Fruit fly (Drosophila melanogaster) whole organism, prepupa: Measurements from ENCODE around the gene Acbp3.
A peak's percentile ranks its signal among the peaks of the same experiment; 100 is the strongest.

Experiments used
- CG11294 ChIP-seq: fragments of 200-800 bp; sonication (Bioruptor generic); IDR thresholded peaks from 2 replicates; pipeline ENCODE4 v1.3.6; 2022; ENCODE audit warnings: missing biosample characterization, missing genetic modification characterization
- CG15336 ChIP-seq: fragments of 200-800 bp; sonication (Bioruptor generic); IDR thresholded peaks from 2 replicates; pipeline ENCODE4 v1.3.6; 2022; ENCODE audit warnings: missing biosample characterization, missing genetic modification characterization
- CG16779 ChIP-seq: fragments of 200-800 bp; sonication (Bioruptor generic); optimal IDR thresholded peaks from 3 replicates; lab custom pipeline; 2017; ENCODE audit warnings: missing biosample characterization, mild to moderate bottlenecking, missing genetic modification characterization
- CG31627 ChIP-seq: fragments of 200-800 bp; sonication (Bioruptor generic); optimal IDR thresholded peaks from 3 replicates; lab custom pipeline; 2016; ENCODE audit warnings: missing biosample characterization, missing genetic modification characterization
- CG32006 ChIP-seq: fragments of 200-800 bp; sonication (Bioruptor generic); optimal IDR thresholded peaks from 3 replicates; lab custom pipeline; 2017; ENCODE audit warnings: missing biosample characterization, mild to moderate bottlenecking, missing genetic modification characterization
- CG3919 ChIP-seq: fragments of 200-800 bp; sonication (Bioruptor generic); optimal IDR thresholded peaks from 3 replicates; lab custom pipeline; 2016; ENCODE audit warnings: missing biosample characterization, missing genetic modification characterization
- CG4318 ChIP-seq: fragments of 200-800 bp; sonication (Bioruptor generic); optimal IDR thresholded peaks from 3 replicates; lab custom pipeline; 2017; ENCODE audit warnings: missing biosample characterization, mild to moderate bottlenecking, missing genetic modification characterization
- CG6276 ChIP-seq: fragments of 200-800 bp; sonication (Bioruptor generic); optimal IDR thresholded peaks from 2 replicates; lab custom pipeline; 2017; ENCODE audit warnings: missing biosample characterization, mild to moderate bottlenecking, missing genetic modification characterization
- CG6792 ChIP-seq: fragments of 200-800 bp; sonication (Bioruptor generic); optimal IDR thresholded peaks from 3 replicates; lab custom pipeline; 2016; ENCODE audit warnings: missing biosample characterization, missing genetic modification characterization
- CG6808 ChIP-seq: fragments of 200-800 bp; sonication (Bioruptor generic); optimal IDR thresholded peaks from 3 replicates; lab custom pipeline; 2017; ENCODE audit warnings: missing biosample characterization, missing genetic modification characterization, mild to moderate bottlenecking, moderate library complexity, missing genetic modification reagents
- CG6854 ChIP-seq: fragments of 200-800 bp; sonication (Bioruptor generic); optimal IDR thresholded peaks from 2 replicates; lab custom pipeline; 2017; ENCODE audit warnings: missing biosample characterization, mild to moderate bottlenecking, missing genetic modification characterization
- CG8119 ChIP-seq: fragments of 200-800 bp; sonication (Bioruptor generic); IDR thresholded peaks from 3 replicates; pipeline ENCODE4 v1.3.6; 2022; ENCODE audit warnings: missing biosample characterization, missing genetic modification characterization
- CG8632 ChIP-seq: fragments of 200-800 bp; sonication (Bioruptor generic); optimal IDR thresholded peaks from 3 replicates; lab custom pipeline; 2016; ENCODE audit warnings: missing biosample characterization, missing genetic modification characterization
- CG9139 ChIP-seq: fragments of 200-800 bp; sonication (Bioruptor generic); optimal IDR thresholded peaks from 3 replicates; lab custom pipeline; 2017; ENCODE audit warnings: missing biosample characterization, mild to moderate bottlenecking, missing genetic modification characterization
- Eip75B ChIP-seq: fragments of 200-800 bp; sonication (Bioruptor generic); optimal IDR thresholded peaks from 3 replicates; lab custom pipeline; 2016; ENCODE audit warnings: missing biosample characterization, missing genetic modification characterization
- Eip78C ChIP-seq: fragments of 200-800 bp; sonication (Bioruptor generic); peaks from one replicate; lab custom pipeline; 2016; ENCODE audit warnings: missing biosample characterization, missing genetic modification characterization
- Eip93F ChIP-seq: fragments of 200-800 bp; sonication (Bioruptor generic); optimal IDR thresholded peaks from 2 replicates; lab custom pipeline; 2016; ENCODE audit warnings: missing biosample characterization, mild to moderate bottlenecking, missing genetic modification characterization
- Ets21C ChIP-seq: fragments of 200-800 bp; sonication (Bioruptor generic); optimal IDR thresholded peaks from 3 replicates; lab custom pipeline; 2016; ENCODE audit warnings: missing biosample characterization, missing genetic modification characterization
- Ets96B ChIP-seq: fragments of 200-800 bp; optimal IDR thresholded peaks from 2 replicates; lab custom pipeline; 2019; ENCODE audit warnings: missing biosample characterization, mild to moderate bottlenecking, missing genetic modification characterization, moderate library complexity
- Gug ChIP-seq: fragments of 200-800 bp; sonication (Bioruptor generic); IDR thresholded peaks from 2 replicates; pipeline ENCODE4 v1.3.6; 2022; ENCODE audit warnings: missing biosample characterization, missing genetic modification characterization
- Hr38 ChIP-seq: sonication (Bioruptor generic); optimal IDR thresholded peaks from 2 replicates; lab custom pipeline; 2016; ENCODE audit warnings: missing biosample characterization, missing genetic modification characterization
- Hr39 ChIP-seq: fragments of 200-800 bp; sonication (Bioruptor generic); optimal IDR thresholded peaks from 2 replicates; lab custom pipeline; 2016; ENCODE audit warnings: missing biosample characterization, missing genetic modification characterization
- Hr4 ChIP-seq: fragments of 200-800 bp; sonication (Bioruptor generic); optimal IDR thresholded peaks from 3 replicates; lab custom pipeline; 2016; ENCODE audit warnings: missing biosample characterization, missing genetic modification characterization
- Met ChIP-seq: fragments of 200-800 bp; sonication (Bioruptor generic); optimal IDR thresholded peaks from 3 replicates; lab custom pipeline; 2016; ENCODE audit warnings: missing biosample characterization, missing genetic modification characterization
- Sox102F ChIP-seq: fragments of 200-800 bp; sonication (Bioruptor generic); optimal IDR thresholded peaks from 2 replicates; lab custom pipeline; 2016; ENCODE audit warnings: missing biosample characterization, mild to moderate bottlenecking, missing genetic modification characterization
- Sox15 ChIP-seq: fragments of 200-800 bp; sonication (Bioruptor generic); optimal IDR thresholded peaks from 3 replicates; lab custom pipeline; 2016; ENCODE audit warnings: missing biosample characterization, missing genetic modification characterization
- achi ChIP-seq: fragments of 200-800 bp; sonication (Bioruptor generic); optimal IDR thresholded peaks from 3 replicates; lab custom pipeline; 2016; ENCODE audit warnings: missing biosample characterization, missing genetic modification characterization
- dsx ChIP-seq: fragments of 200-800 bp; optimal IDR thresholded peaks from 3 replicates; lab custom pipeline; 2019; ENCODE audit warnings: missing biosample characterization, mild to moderate bottlenecking, missing genetic modification characterization, moderate library complexity; ENCODE audit not compliant: poor library complexity, severe bottlenecking
- esn ChIP-seq: fragments of 200-800 bp; sonication (Bioruptor generic); optimal IDR thresholded peaks from 2 replicates; lab custom pipeline; 2016; ENCODE audit warnings: missing biosample characterization, mild to moderate bottlenecking, missing genetic modification characterization, moderate library complexity
- fd59A ChIP-seq: fragments of 200-800 bp; sonication (Bioruptor generic); optimal IDR thresholded peaks from 2 replicates; lab custom pipeline; 2017; ENCODE audit warnings: missing biosample characterization, mild to moderate bottlenecking, missing genetic modification characterization, missing genetic modification reagents
- fd85E ChIP-seq: fragments of 200-800 bp; sonication (Bioruptor generic); optimal IDR thresholded peaks from 3 replicates; lab custom pipeline; 2016; ENCODE audit warnings: missing biosample characterization, missing genetic modification characterization
- fkh ChIP-seq: fragments of 200-800 bp; sonication (Bioruptor generic); optimal IDR thresholded peaks from 3 replicates; lab custom pipeline; 2017; ENCODE audit warnings: missing biosample characterization, mild to moderate bottlenecking, missing genetic modification characterization, moderate library complexity
- pdm3 ChIP-seq: fragments of 200-800 bp; sonication (Bioruptor generic); optimal IDR thresholded peaks from 3 replicates; lab custom pipeline; 2016; ENCODE audit warnings: missing biosample characterization, missing genetic modification characterization
- svp ChIP-seq: fragments of 200-800 bp; sonication (Bioruptor generic); peaks from one replicate; lab custom pipeline; 2016; ENCODE audit warnings: missing biosample characterization, missing genetic modification characterization
- topi ChIP-seq: fragments of 200-800 bp; sonication (Bioruptor generic); optimal IDR thresholded peaks from 3 replicates; lab custom pipeline; 2016; ENCODE audit warnings: missing biosample characterization, missing genetic modification characterization
- vri ChIP-seq: fragments of 200-800 bp; sonication (Bioruptor generic); optimal IDR thresholded peaks from 3 replicates; lab custom pipeline; 2016; ENCODE audit warnings: missing biosample characterization, mild to moderate bottlenecking, missing genetic modification characterization

The Acbp3 gene

dm6 chr3L:7155522-7155978 is 24.9 kb downstream of the Acbp3 start (continued):
- TF ChIP-seq Eip78C (GFP tag; lab: Kevin White, UChicago) (peak; percentile 94), fkh (GFP tag; lab: Kevin White, UChicago) (no peak), dsx (GFP tag; lab: Kevin White, UChicago) (peak; percentile 29), CG9139 (GFP tag; lab: Kevin White, UChicago) (no peak), Ets96B (tag; lab: Kevin White, UChicago) (peak; percentile 46), CG6854 (GFP tag; lab: Kevin White, UChicago) (no peak), Sox102F (peak; percentile 75), CG4318 (peak; percentile 77), vri (GFP tag; lab: Kevin White, UChicago) (peak; percentile 23), CG31627 (peak; percentile 65), pdm3 (GFP tag; lab: Kevin White, UChicago) (peak; percentile 74), Ets21C (GFP tag; lab: Kevin White, UChicago) (peak; percentile 49), CG16779 (tag; lab: Kevin White, UChicago) (peak; percentile 45), Hr38 (GFP tag; lab: Kevin White, UChicago) (no peak), achi (GFP tag; lab: Kevin White, UChicago) (peak; percentile 68), CG6276 (GFP tag; lab: Kevin White, UChicago) (peak; percentile 74), CG32006 (peak; percentile 89), svp (GFP tag; lab: Kevin White, UChicago) (peak; percentile 83), CG8119 (GFP tag; lab: Robert Waterston, UW) (peak; percentile 58; the same call in 2 of the 3 replicates), Hr39 (peak; percentile 63), fd59A (GFP tag; lab: Kevin White, UChicago) (peak; percentile 63), CG11294 (no peak), CG6808 (GFP tag; lab: Kevin White, UChicago) (peak; percentile 79), Hr4 (GFP tag; lab: Kevin White, UChicago) (peak; percentile 86), topi (GFP tag; lab: Kevin White, UChicago) (peak; percentile 70), Gug (GFP tag; lab: Robert Waterston, UW) (0 out of 2 replicates have a peak, but pooled peaks have one; percentile 14), esn (peak; percentile 80)
- TF ChIP-seq, all 60 proteins: peak for 51

dm6 chr3L:7156239-7156638 is 25.6 kb downstream of the Acbp3 start:
- no peak for TF ChIP-seq CG15336
- no peak for TF ChIP-seq CG6792 (GFP tag; lab: Kevin White, UChicago)
- no peak for TF ChIP-seq CG9139 (GFP tag; lab: Kevin White, UChicago)
- TF ChIP-seq CG11294: no peak
- TF ChIP-seq CG6808 (GFP tag; lab: Kevin White, UChicago): no peak
- TF ChIP-seq CG32006: no peak
- TF ChIP-seq Eip93F (GFP tag; lab: Kevin White, UChicago): no peak
- TF ChIP-seq Sox15: no peak
- TF ChIP-seq CG3919 (GFP tag; lab: Kevin White, UChicago): no peak
- TF ChIP-seq CG8632 (GFP tag; lab: Kevin White, UChicago): no peak
- no peak for TF ChIP-seq svp (GFP tag; lab: Kevin White, UChicago)
- no peak for TF ChIP-seq fd85E
- TF ChIP-seq, all 60 proteins: peak for 0

- TF ChIP-seq achi (GFP tag; lab: Kevin White, UChicago) (peak; percentile 8), Eip75B (peak; percentile 6), fkh (GFP tag; lab: Kevin White, UChicago) (peak; percentile 3), Met (GFP tag; lab: Kevin White, UChicago) (peak; percentile 15), CG6854 (GFP tag; lab: Kevin White, UChicago) (no peak), CG9139 (GFP tag; lab: Kevin White, UChicago) (peak; percentile 14), vri (GFP tag; lab: Kevin White, UChicago) (peak; percentile 22), Gug (GFP tag; lab: Robert Waterston, UW) (no peak)
These were observed 26.2 kb downstream of the Acbp3 start, which contains the start of gene corn for dm6 chr3L:7156890-7157289. TSS of gene corn (minus strand) at chr3L:7157073.
